Worm (Caenorhabditis elegans): ENCODE results near the gene F54C9.14.

F54C9.14 gene

DNA sequence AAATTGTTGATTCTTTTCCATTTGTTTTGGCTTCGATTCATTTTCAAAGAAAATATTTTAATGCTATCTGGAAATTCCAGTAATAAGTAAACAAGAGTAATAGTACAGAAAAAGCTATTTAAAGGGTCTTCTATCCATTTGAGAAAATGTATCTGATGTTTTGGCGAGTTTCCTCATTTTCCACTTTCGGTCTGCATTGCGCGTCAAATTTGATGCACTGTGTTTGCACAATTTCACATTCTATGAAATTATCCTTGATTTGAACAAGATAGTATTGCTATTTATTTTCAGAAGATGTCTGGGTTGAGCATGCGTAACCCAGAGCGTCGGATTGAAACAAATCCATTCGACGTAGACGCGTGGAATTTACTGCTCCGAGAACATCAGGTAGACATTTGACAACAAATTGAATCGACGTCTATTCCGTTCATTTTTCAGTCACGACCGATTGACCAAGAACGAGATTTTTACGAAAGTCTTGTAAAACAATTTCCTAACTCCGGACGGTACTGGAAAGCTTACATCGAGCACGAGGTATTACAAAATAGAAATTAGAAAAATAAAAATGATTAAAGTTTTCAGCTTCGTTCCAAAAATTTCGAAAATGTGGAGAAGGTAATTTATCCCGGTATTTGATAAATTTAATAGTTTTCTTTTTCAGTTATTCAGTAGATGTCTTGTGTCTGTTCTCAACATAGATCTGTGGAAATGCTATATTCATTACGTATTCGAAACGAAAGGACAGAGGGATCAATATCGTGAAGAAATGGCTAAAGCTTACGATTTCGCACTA is 41.7 kb downstream of the F54C9.14 start, which contains the start of gene suf-1:
TSS of gene suf-1 (plus strand) at position 280 of the 793 bp plus-strand sequence.
- no peak for TF ChIP-seq unc-86 (tag; optimal IDR thresholded peaks at IDR 0.05)
- TF ChIP-seq sup-37 (GFP tag; optimal IDR thresholded peaks at IDR 0.05): no peak
- no peak for TF ChIP-seq nhr-77 (tag; optimal IDR thresholded peaks at IDR 0.05)
- TF ChIP-seq zip-4 (GFP tag; optimal IDR thresholded peaks at IDR 0.05): no peak
- TF ChIP-seq lin-35 (GFP tag; optimal IDR thresholded peaks at IDR 0.05): peak; percentile 1 to 47
- TF ChIP-seq ets-5 (GFP tag; IDR thresholded peaks at IDR 0.05): no peak
- TF ChIP-seq nhr-28 (tag; optimal IDR thresholded peaks at IDR 0.05): no peak
- TF ChIP-seq fkh-4 (tag; optimal IDR thresholded peaks at IDR 0.05; ENCODE audit: borderline replicate concordance): no peak
- 0 out of 2 replicates have a peak, but pooled peaks have one; percentile 25 for TF ChIP-seq grh-1 (GFP tag; IDR thresholded peaks at IDR 0.05)
- peak; percentile 42 for TF ChIP-seq nhr-90 (tag; optimal IDR thresholded peaks at IDR 0.05; ENCODE audit: poor library complexity)
- TF ChIP-seq aly-2 (tag; optimal IDR thresholded peaks at IDR 0.05): no peak
- no peak for TF ChIP-seq pax-3 (tag; optimal IDR thresholded peaks at IDR 0.05)
- TF ChIP-seq fkh-8 (tag; optimal IDR thresholded peaks at IDR 0.05): no peak
- TF ChIP-seq fkh-10 (GFP tag; optimal IDR thresholded peaks at IDR 0.05): no peak
- peak; percentile 50 to 51 for TF ChIP-seq efl-1 (optimal IDR thresholded peaks at IDR 0.05)
- peak; percentile 42 to 92 for TF ChIP-seq efl-1 (GFP tag; optimal IDR thresholded peaks at IDR 0.05 in 1 of 2)
- peak; percentile 14 for TF ChIP-seq dsc-1 (tag; optimal IDR thresholded peaks at IDR 0.05)
- TF ChIP-seq ama-1 (optimal IDR thresholded peaks at IDR 0.05): peak; percentile 78
- no peak for TF ChIP-seq nhr-85 (tag)
- TF ChIP-seq dpl-1 (GFP tag; optimal IDR thresholded peaks at IDR 0.05): peak in 2 of 3 experiments; percentile 22 to 44
- TF ChIP-seq skn-1 (tag; optimal IDR thresholded peaks at IDR 0.05): no peak
- peak; percentile 42 for TF ChIP-seq snu-23 (GFP tag; optimal IDR thresholded peaks at IDR 0.05)
- no peak for TF ChIP-seq pqm-1 (tag; optimal IDR thresholded peaks at IDR 0.05)
- TF ChIP-seq ztf-4 (tag; optimal IDR thresholded peaks at IDR 0.05): no peak
- TF ChIP-seq elt-2 (tag; optimal IDR thresholded peaks at IDR 0.05): no peak
- no peak for TF ChIP-seq lin-13 (GFP tag; optimal IDR thresholded peaks at IDR 0.05)
- TF ChIP-seq C16A3.4 (tag; optimal IDR thresholded peaks at IDR 0.05): no peak
- peak; percentile 43 to 85 for TF ChIP-seq lsy-2 (tag; optimal IDR thresholded peaks at IDR 0.05)
- 0 out of 2 replicates have a peak, but pooled peaks have one; percentile 18 for TF ChIP-seq nhr-19 (GFP tag; conservative IDR thresholded peaks at IDR 0.05)
- no peak for TF ChIP-seq unc-30 (tag; optimal IDR thresholded peaks at IDR 0.05)
- TF ChIP-seq Y116A8C.19 (tag; optimal IDR thresholded peaks at IDR 0.05; ENCODE audit: borderline replicate concordance): no peak
- peak; percentile 0 for TF ChIP-seq fos-1 (tag; optimal IDR thresholded peaks at IDR 0.05)
- TF ChIP-seq egl-13 (tag; optimal IDR thresholded peaks at IDR 0.05): no peak
- no peak for TF ChIP-seq hpl-2 (GFP tag; optimal IDR thresholded peaks at IDR 0.05)
- TF ChIP-seq ceh-88 (GFP tag; IDR thresholded peaks at IDR 0.05): no peak
- peak; percentile 36 for TF ChIP-seq swsn-7 (tag; optimal IDR thresholded peaks at IDR 0.05)
- TF ChIP-seq nhr-237 (tag; optimal IDR thresholded peaks at IDR 0.05): no peak
- TF ChIP-seq nhr-47 (tag; optimal IDR thresholded peaks at IDR 0.05): peak; percentile 39
- peak; percentile 46 for TF ChIP-seq rnt-1 (tag; optimal IDR thresholded peaks at IDR 0.05)
- TF ChIP-seq pag-3 (tag; optimal IDR thresholded peaks at IDR 0.05; ENCODE audit: borderline replicate concordance, insufficient read depth): no peak
- no peak for TF ChIP-seq C34B4.2 (tag; optimal IDR thresholded peaks at IDR 0.05)
- TF ChIP-seq blmp-1 (tag; optimal IDR thresholded peaks at IDR 0.05): peak; percentile 35
- TF ChIP-seq nhr-20 (tag; optimal IDR thresholded peaks at IDR 0.05): peak; percentile 30
- TF ChIP-seq lin-39 (tag; optimal IDR thresholded peaks at IDR 0.05): no peak
- no peak for TF ChIP-seq nhr-11 (tag; optimal IDR thresholded peaks at IDR 0.05)
- TF ChIP-seq snpc-4 (tag; optimal IDR thresholded peaks at IDR 0.05): no peak
- TF ChIP-seq elt-3 (tag; optimal IDR thresholded peaks at IDR 0.05): peak in 1 of 6 experiments; percentile 2
- no peak for TF ChIP-seq ceh-8 (GFP tag; optimal IDR thresholded peaks at IDR 0.05)
- TF ChIP-seq sox-4 (tag; optimal IDR thresholded peaks at IDR 0.05): no peak
- TF ChIP-seq F16B12.6 (tag; optimal IDR thresholded peaks at IDR 0.05): peak; percentile 78
- TF ChIP-seq ceh-63 (GFP tag; optimal IDR thresholded peaks at IDR 0.05): no peak
- peak; percentile 45 for TF ChIP-seq nhr-71 (tag; optimal IDR thresholded peaks at IDR 0.05)
